Fruit fly (Drosophila melanogaster): ENCODE results near the gene CG31909.

The CG31909 gene

DNA sequence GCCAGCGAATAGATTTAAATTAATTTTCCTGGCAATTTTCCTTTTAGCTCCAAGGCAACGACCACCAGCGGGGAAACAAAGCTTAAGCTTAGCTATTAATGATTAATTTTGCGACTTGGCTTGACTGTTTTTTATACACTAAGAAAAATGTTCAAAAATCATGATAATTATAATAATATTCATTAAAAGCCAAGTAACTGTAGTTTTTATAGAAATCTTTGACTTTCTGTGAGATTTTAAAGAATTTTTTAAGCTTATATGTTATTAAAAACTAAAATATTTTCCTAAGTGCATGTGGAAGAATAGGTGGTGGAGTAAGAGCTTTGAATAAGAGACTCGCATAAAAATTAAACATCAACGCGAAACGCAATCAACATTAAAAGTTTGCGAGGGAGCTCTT, 7.1 kb downstream of the CG31909 start (continued):
- no peak for TF ChIP-seq gfzf (GFP tag; optimal IDR thresholded peaks at IDR 0.05)
- TF ChIP-seq CG4854 (GFP tag; optimal IDR thresholded peaks at IDR 0.05) = no peak
- TF ChIP-seq E2f1 (GFP tag; IDR thresholded peaks at IDR 0.05) = no peak
- TF ChIP-seq Nf-YA (GFP tag; IDR thresholded peaks at IDR 0.05) = no peak
- TF ChIP-seq D19A (tag; optimal IDR thresholded peaks at IDR 0.05) = peak; percentile 21
- TF ChIP-seq Atf3 (GFP tag; optimal IDR thresholded peaks at IDR 0.05) = no peak
- TF ChIP-seq phol (tag; optimal IDR thresholded peaks at IDR 0.05) = peak; percentile 42
- no peak for TF ChIP-seq pho (GFP tag; optimal IDR thresholded peaks at IDR 0.05)
- no peak for TF ChIP-seq esg (GFP tag; conservative IDR thresholded peaks at IDR 0.05)
- TF ChIP-seq stc (GFP tag; IDR thresholded peaks at IDR 0.05) = peak; percentile 29; the same call in 1 of the 2 replicates
- peak; percentile 21 for TF ChIP-seq tap (tag; optimal IDR thresholded peaks at IDR 0.05)
- TF ChIP-seq Hand (GFP tag; optimal IDR thresholded peaks at IDR 0.05) = no peak
- TF ChIP-seq crol (GFP tag; IDR thresholded peaks at IDR 0.05) = no peak
- peak; percentile 20 for TF ChIP-seq grau (tag; optimal IDR thresholded peaks at IDR 0.05)
- TF ChIP-seq eve (GFP tag; optimal IDR thresholded peaks at IDR 0.05) = peak in 1 of 2 experiments; percentile 22
- TF ChIP-seq CG12219 (GFP tag; optimal IDR thresholded peaks at IDR 0.05) = no peak
- no peak for TF ChIP-seq Antp (GFP tag; optimal IDR thresholded peaks at IDR 0.05)
- no peak for TF ChIP-seq CG12299 (tag; optimal IDR thresholded peaks at IDR 0.05)
- TF ChIP-seq Ssrp (tag; optimal IDR thresholded peaks at IDR 0.05) = peak; percentile 27
- TF ChIP-seq H15 (GFP tag; IDR thresholded peaks at IDR 0.05) = no peak
- TF ChIP-seq CG3838 (GFP tag; optimal IDR thresholded peaks at IDR 0.05) = no peak
- peak; percentile 6 for TF ChIP-seq CG10267 (tag; optimal IDR thresholded peaks at IDR 0.05)
- TF ChIP-seq usp (GFP tag; optimal IDR thresholded peaks at IDR 0.05) = no peak
- no peak for TF ChIP-seq trem (tag; optimal IDR thresholded peaks at IDR 0.05)
- no peak for TF ChIP-seq CG4404 (GFP tag; IDR thresholded peaks at IDR 0.05)
- no peak for TF ChIP-seq Meics (GFP tag; optimal IDR thresholded peaks at IDR 0.05)
- peak; percentile 18 for TF ChIP-seq fd96Cb (tag; optimal IDR thresholded peaks at IDR 0.05)
- TF ChIP-seq unpg (GFP tag; optimal IDR thresholded peaks at IDR 0.05) = peak; percentile 18
- no peak for TF ChIP-seq tll (GFP tag; optimal IDR thresholded peaks at IDR 0.05)
- TF ChIP-seq sens-2 (GFP tag; IDR thresholded peaks at IDR 0.05) = no peak

DNA sequence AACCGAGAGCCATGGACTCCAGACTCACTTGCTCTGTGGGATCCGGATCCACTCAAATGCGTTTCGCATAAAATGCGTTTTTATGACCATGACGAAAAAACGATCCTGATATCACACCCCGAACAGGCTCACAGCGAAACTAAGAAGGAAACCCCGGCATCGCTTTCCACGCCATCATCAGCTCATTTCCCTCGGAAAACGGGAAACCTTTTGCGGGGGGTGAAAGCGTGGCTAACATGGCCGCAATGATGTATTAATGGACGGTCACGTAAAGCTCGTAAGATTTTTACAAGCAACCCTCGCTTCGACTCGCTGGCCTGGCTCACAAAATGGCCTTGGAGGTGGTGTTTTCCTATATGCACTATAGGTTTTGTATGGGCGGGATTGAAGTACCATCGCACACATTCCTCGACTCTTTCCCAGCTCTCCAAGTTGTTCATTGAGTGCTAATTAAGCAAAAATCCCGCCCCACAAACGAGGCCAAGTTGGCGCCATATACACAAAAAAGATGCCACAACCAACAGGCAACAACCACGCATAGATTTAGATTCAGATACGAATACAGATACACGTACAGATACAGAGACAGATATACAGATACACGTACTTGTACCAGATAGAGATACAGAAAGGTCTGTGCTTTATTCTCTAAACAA, 7.7 kb downstream of the CG31909 start:
- TF ChIP-seq CG1529 (GFP tag; optimal IDR thresholded peaks at IDR 0.05) (no peak), CG10565 (GFP tag; optimal IDR thresholded peaks at IDR 0.05) (no peak), gfzf (GFP tag; optimal IDR thresholded peaks at IDR 0.05) (no peak), sd (tag; optimal IDR thresholded peaks at IDR 0.05) (peak; percentile 54), chif (GFP tag; optimal IDR thresholded peaks at IDR 0.05) (no peak), Ets65A (GFP tag) (peak; percentile 90), CG13894 (tag; optimal IDR thresholded peaks at IDR 0.05) (peak; percentile 50), grn (GFP tag; optimal IDR thresholded peaks at IDR 0.05) (peak; percentile 62), CG31224 (GFP tag; IDR thresholded peaks at IDR 0.05) (0 out of 2 replicates have a peak, but pooled peaks have one; percentile 27), cg (GFP tag; optimal IDR thresholded peaks at IDR 0.05) (peak; percentile 35), grau (tag; optimal IDR thresholded peaks at IDR 0.05) (no peak), CG7271 (tag; optimal IDR thresholded peaks at IDR 0.05) (no peak), CG14667 (GFP tag; IDR thresholded peaks at IDR 0.05) (no peak), z (GFP tag; IDR thresholded peaks at IDR 0.05) (no peak), vnd (GFP tag; IDR thresholded peaks at IDR 0.05; ENCODE audit: partially characterized antibody) (no peak), CG5180 (GFP tag; optimal IDR thresholded peaks at IDR 0.05) (no peak), wor (GFP tag; IDR thresholded peaks at IDR 0.05) (no peak), mirr (GFP tag; optimal IDR thresholded peaks at IDR 0.05) (no peak), luna (GFP tag; optimal IDR thresholded peaks at IDR 0.05) (no peak), pros (GFP tag; optimal IDR thresholded peaks at IDR 0.05) (peak; percentile 22), ERR (GFP tag; optimal IDR thresholded peaks at IDR 0.05) (no peak), gsb-n (tag; optimal IDR thresholded peaks at IDR 0.05) (peak; percentile 70), Vsx1 (GFP tag; optimal IDR thresholded peaks at IDR 0.05) (peak; percentile 15)
